Fruit fly (Drosophila melanogaster) whole organism, embryonic: ENCODE data around the gene Jon25Bi.

Experiments used
- Ada2b ChIP-seq: fragments of 200-800 bp; sonication (Bioruptor generic); IDR thresholded peaks from 2 replicates; pipeline ENCODE4 v1.3.6; 2022; ENCODE audit warnings: missing biosample characterization, missing genetic modification characterization
- Aef1 ChIP-seq: fragments of 200-800 bp; sonication (Bioruptor generic); IDR thresholded peaks from 3 replicates; pipeline ENCODE4 v1.3.6; 2022; ENCODE audit warnings: missing biosample characterization, missing genetic modification characterization
- Antp ChIP-seq: fragments of 200-800 bp; sonication (Bioruptor generic); optimal IDR thresholded peaks from 3 replicates; lab custom pipeline; 2016; ENCODE audit warnings: missing biosample characterization, missing genetic modification characterization
- Awh ChIP-seq: fragments of 200-800 bp; sonication (Bioruptor generic); IDR thresholded peaks from 2 replicates; pipeline ENCODE4, ENCODE4 v1.3.6; 2022; ENCODE audit warnings: missing biosample characterization, missing genetic modification characterization
- CG11085 ChIP-seq: fragments of 200-800 bp; sonication (Bioruptor generic); IDR thresholded peaks from 2 replicates; pipeline ENCODE4 v1.3.6; 2022; ENCODE audit warnings: missing biosample characterization, missing genetic modification characterization
- CG15514 ChIP-seq: fragments of 200-800 bp; sonication (Bioruptor generic); optimal IDR thresholded peaks from 3 replicates; lab custom pipeline; 2017; ENCODE audit warnings: missing biosample characterization, missing genetic modification characterization, mild to moderate bottlenecking, moderate library complexity, missing genetic modification reagents
- CG16815 ChIP-seq: fragments of 200-800 bp; sonication (Bioruptor generic); optimal IDR thresholded peaks from 3 replicates; lab custom pipeline; 2017; ENCODE audit warnings: missing biosample characterization, mild to moderate bottlenecking, missing genetic modification characterization
- CG17328 ChIP-seq: fragments of 200-800 bp; sonication (Bioruptor generic); IDR thresholded peaks from 2 replicates; pipeline ENCODE4 v1.3.6; 2022; ENCODE audit warnings: missing biosample characterization, missing genetic modification characterization
- CG18599 ChIP-seq: fragments of 200-800 bp; sonication (Bioruptor generic); optimal IDR thresholded peaks from 3 replicates; lab custom pipeline; 2017; ENCODE audit warnings: missing biosample characterization, missing genetic modification characterization, mild to moderate bottlenecking, moderate library complexity, missing genetic modification reagents
- CG18764 ChIP-seq: fragments of 200-800 bp; sonication (Bioruptor generic); optimal IDR thresholded peaks from 3 replicates; lab custom pipeline; 2016; ENCODE audit warnings: missing biosample characterization, missing genetic modification characterization
- CG31441 ChIP-seq: fragments of 200-800 bp; sonication (Bioruptor generic); IDR thresholded peaks from 2 replicates; pipeline ENCODE4 v1.3.6; 2022; ENCODE audit warnings: missing biosample characterization, missing genetic modification characterization
- CG32532 ChIP-seq: fragments of 200-800 bp; sonication (Bioruptor generic); IDR thresholded peaks from 2 replicates; pipeline ENCODE4 v1.3.6; 2022; ENCODE audit warnings: missing biosample characterization, missing genetic modification characterization
- CG33213 ChIP-seq: fragments of 200-800 bp; sonication (Bioruptor generic); optimal IDR thresholded peaks from 3 replicates; lab custom pipeline; 2016; ENCODE audit warnings: missing biosample characterization, missing genetic modification characterization
- CG6791 ChIP-seq: fragments of 200-800 bp; sonication (Bioruptor generic); IDR thresholded peaks from 3 replicates; pipeline ENCODE4 v1.3.6; 2022; ENCODE audit warnings: missing biosample characterization, missing genetic modification characterization; ENCODE audit not compliant: partially characterized antibody
- CG7372 ChIP-seq: fragments of 200-800 bp; sonication (Bioruptor generic); IDR thresholded peaks from 2 replicates; pipeline ENCODE4 v1.3.6; 2022; ENCODE audit warnings: missing biosample characterization, missing genetic modification characterization
- CG9817 ChIP-seq: fragments of 200-800 bp; sonication (Bioruptor generic); optimal IDR thresholded peaks from 2 replicates; lab custom pipeline; 2018; ENCODE audit warnings: missing biosample characterization, mild to moderate bottlenecking, missing genetic modification characterization, moderate library complexity
- CTCF ChIP-seq: fragments of 200-800 bp; sonication (Bioruptor generic); optimal IDR thresholded peaks from 2 replicates; lab custom pipeline; 2017; ENCODE audit warnings: missing biosample characterization, mild to moderate bottlenecking, missing genetic modification characterization, moderate library complexity
- D19A ChIP-seq: fragments of 200-800 bp; optimal IDR thresholded peaks from 3 replicates; lab custom pipeline; 2019; ENCODE audit warnings: missing biosample characterization, mild to moderate bottlenecking, missing genetic modification characterization, moderate library complexity
- Dfd ChIP-seq, 2 experiments: fragments of >200 bp; optimal IDR thresholded peaks; 2 replicates each; lab custom pipeline; 2017; ENCODE audit warnings: missing biosample characterization in 2 of 2, missing genetic modification characterization in 2 of 2
- HLH54F ChIP-seq: fragments of 200-800 bp; sonication (Bioruptor generic); optimal IDR thresholded peaks from 3 replicates; lab custom pipeline; 2016; ENCODE audit warnings: missing biosample characterization, missing genetic modification characterization
- Hand ChIP-seq: fragments of 200-800 bp; sonication (Bioruptor generic); optimal IDR thresholded peaks from 2 replicates; lab custom pipeline; 2017; ENCODE audit warnings: mild to moderate bottlenecking, missing biosample characterization, missing genetic modification reagents, missing genetic modification characterization
- Lim3 ChIP-seq: fragments of 200-800 bp; sonication (Bioruptor generic); IDR thresholded peaks from 2 replicates; pipeline ENCODE4 v1.3.6; 2022; ENCODE audit warnings: missing biosample characterization, missing genetic modification characterization
- Myb ChIP-seq: fragments of 200-800 bp; sonication (Bioruptor generic); optimal IDR thresholded peaks from 2 replicates; lab custom pipeline; 2016; ENCODE audit warnings: missing biosample characterization, missing genetic modification characterization
- NFAT ChIP-seq: fragments of 200-800 bp; sonication (Bioruptor generic); IDR thresholded peaks from 2 replicates; pipeline ENCODE4 v1.3.6; 2022; ENCODE audit warnings: missing biosample characterization, missing genetic modification characterization
- PHDP ChIP-seq: fragments of 200-800 bp; sonication (Bioruptor generic); optimal IDR thresholded peaks from 3 replicates; lab custom pipeline; 2018; ENCODE audit warnings: missing biosample characterization, mild to moderate bottlenecking, missing genetic modification characterization, moderate library complexity
- Side ChIP-seq: fragments of 200-800 bp; sonication (Bioruptor generic); optimal IDR thresholded peaks from 2 replicates; lab custom pipeline; 2016; ENCODE audit warnings: missing biosample characterization, missing genetic modification characterization
- Six4 ChIP-seq: fragments of 200-800 bp; sonication (Bioruptor generic); optimal IDR thresholded peaks from 2 replicates; lab custom pipeline; 2016; ENCODE audit warnings: missing biosample characterization, missing genetic modification characterization
- Taf1 ChIP-seq: fragments of 200-800 bp; sonication (Bioruptor generic); IDR thresholded peaks from 2 replicates; pipeline ENCODE4 v1.3.6; 2022; ENCODE audit warnings: missing biosample characterization, missing genetic modification characterization
- YL-1 ChIP-seq: fragments of 200-800 bp; sonication (Bioruptor generic); optimal IDR thresholded peaks from 3 replicates; lab custom pipeline; 2017; ENCODE audit warnings: missing biosample characterization, mild to moderate bottlenecking, missing genetic modification characterization
- ash1 ChIP-seq: fragments of 200-800 bp; sonication (Bioruptor generic); optimal IDR thresholded peaks from 2 replicates; lab custom pipeline; 2018; ENCODE audit warnings: missing biosample characterization, mild to moderate bottlenecking, missing genetic modification characterization
- cg ChIP-seq: fragments of 200-800 bp; sonication (Bioruptor generic); optimal IDR thresholded peaks from 3 replicates; lab custom pipeline; 2019; ENCODE audit warnings: missing biosample characterization, mild to moderate bottlenecking, missing genetic modification characterization, moderate library complexity
- dimm ChIP-seq: fragments of 200-800 bp; sonication (Bioruptor generic); IDR thresholded peaks from 2 replicates; pipeline ENCODE4 v1.3.6; 2022; ENCODE audit warnings: missing biosample characterization, missing genetic modification characterization
- disco-r ChIP-seq: fragments of 200-800 bp; sonication (Bioruptor generic); optimal IDR thresholded peaks from 2 replicates; lab custom pipeline; 2016; ENCODE audit warnings: missing biosample characterization, missing genetic modification characterization
- eve ChIP-seq, 2 experiments: fragments of >200 bp; optimal IDR thresholded peaks; 2 replicates each; lab custom pipeline; 2017; ENCODE audit warnings: missing biosample characterization in 2 of 2, missing genetic modification characterization in 2 of 2
- fd3F ChIP-seq: fragments of 200-800 bp; sonication (Bioruptor generic); optimal IDR thresholded peaks from 2 replicates; lab custom pipeline; 2018; ENCODE audit warnings: missing biosample characterization, mild to moderate bottlenecking, missing genetic modification characterization, moderate library complexity
- gce ChIP-seq: fragments of 200-800 bp; sonication (Bioruptor generic); IDR thresholded peaks from 3 replicates; pipeline ENCODE4 v1.3.6; 2022; ENCODE audit warnings: missing biosample characterization, missing genetic modification characterization
- gfzf ChIP-seq: fragments of 200-800 bp; sonication (Bioruptor generic); optimal IDR thresholded peaks from 2 replicates; lab custom pipeline; 2016; ENCODE audit warnings: missing biosample characterization, mild to moderate bottlenecking, missing genetic modification characterization, moderate library complexity
- hth ChIP-seq: fragments of >200 bp; optimal IDR thresholded peaks from 2 replicates; lab custom pipeline; 2017; ENCODE audit warnings: inconsistent platforms
- nerfin-1 ChIP-seq: fragments of 200-800 bp; sonication (Bioruptor generic); optimal IDR thresholded peaks from 3 replicates; lab custom pipeline; 2019; ENCODE audit warnings: missing biosample characterization, mild to moderate bottlenecking, missing genetic modification characterization, moderate library complexity
- nom ChIP-seq: fragments of 200-800 bp; sonication (Bioruptor generic); optimal IDR thresholded peaks from 2 replicates; lab custom pipeline; 2017; ENCODE audit warnings: missing biosample characterization, missing genetic modification characterization, mild to moderate bottlenecking, moderate library complexity, missing genetic modification reagents
- odd ChIP-seq: fragments of 200-800 bp; sonication (Bioruptor generic); optimal IDR thresholded peaks from 2 replicates; lab custom pipeline; 2017; ENCODE audit warnings: missing biosample characterization, mild to moderate bottlenecking, missing genetic modification characterization
- pros ChIP-seq: fragments of 200-800 bp; sonication (Bioruptor generic); optimal IDR thresholded peaks from 3 replicates; lab custom pipeline; 2019; ENCODE audit warnings: missing biosample characterization, mild to moderate bottlenecking, missing genetic modification characterization, moderate library complexity
- rib ChIP-seq: fragments of 200-800 bp; sonication (Bioruptor generic); IDR thresholded peaks from 2 replicates; pipeline ENCODE4 v1.3.6; 2022; ENCODE audit warnings: missing biosample characterization, missing genetic modification characterization
- sd ChIP-seq: fragments of 200-800 bp; sonication (Bioruptor generic); optimal IDR thresholded peaks from 3 replicates; lab custom pipeline; 2018; ENCODE audit warnings: missing biosample characterization, mild to moderate bottlenecking, missing genetic modification characterization, moderate library complexity
- seq ChIP-seq: fragments of 200-800 bp; sonication (Bioruptor generic); IDR thresholded peaks from 2 replicates; pipeline ENCODE4 v1.3.6; 2022; ENCODE audit warnings: missing biosample characterization, missing genetic modification characterization
- sna ChIP-seq: fragments of 200-800 bp; sonication (Bioruptor generic); IDR thresholded peaks from 2 replicates; pipeline ENCODE4 v1.3.6; 2022; ENCODE audit warnings: missing biosample characterization, missing genetic modification characterization; ENCODE audit not compliant: partially characterized antibody
- sob ChIP-seq: fragments of 200-800 bp; sonication (Bioruptor generic); IDR thresholded peaks from 2 replicates; pipeline ENCODE4 v1.3.6; 2022; ENCODE audit warnings: missing biosample characterization, missing genetic modification characterization
- tup ChIP-seq: fragments of 200-800 bp; sonication (Bioruptor generic); optimal IDR thresholded peaks from 2 replicates; lab custom pipeline; 2016; ENCODE audit warnings: missing biosample characterization, mild to moderate bottlenecking, missing genetic modification characterization, moderate library complexity
- vfl ChIP-seq: fragments of 200-800 bp; sonication (Bioruptor generic); optimal IDR thresholded peaks from 2 replicates; lab custom pipeline; 2016; ENCODE audit warnings: missing biosample characterization, missing genetic modification characterization
- vvl ChIP-seq: fragments of 200-800 bp; sonication (Bioruptor generic); IDR thresholded peaks from 2 replicates; pipeline ENCODE4 v1.3.6; 2022; ENCODE audit warnings: missing biosample characterization, missing genetic modification characterization
- wdn ChIP-seq: fragments of 200-800 bp; sonication (Bioruptor generic); IDR thresholded peaks from 2 replicates; pipeline ENCODE4 v1.3.6; 2022; ENCODE audit warnings: missing biosample characterization, missing genetic modification characterization

Jon25Bi gene

DNA sequence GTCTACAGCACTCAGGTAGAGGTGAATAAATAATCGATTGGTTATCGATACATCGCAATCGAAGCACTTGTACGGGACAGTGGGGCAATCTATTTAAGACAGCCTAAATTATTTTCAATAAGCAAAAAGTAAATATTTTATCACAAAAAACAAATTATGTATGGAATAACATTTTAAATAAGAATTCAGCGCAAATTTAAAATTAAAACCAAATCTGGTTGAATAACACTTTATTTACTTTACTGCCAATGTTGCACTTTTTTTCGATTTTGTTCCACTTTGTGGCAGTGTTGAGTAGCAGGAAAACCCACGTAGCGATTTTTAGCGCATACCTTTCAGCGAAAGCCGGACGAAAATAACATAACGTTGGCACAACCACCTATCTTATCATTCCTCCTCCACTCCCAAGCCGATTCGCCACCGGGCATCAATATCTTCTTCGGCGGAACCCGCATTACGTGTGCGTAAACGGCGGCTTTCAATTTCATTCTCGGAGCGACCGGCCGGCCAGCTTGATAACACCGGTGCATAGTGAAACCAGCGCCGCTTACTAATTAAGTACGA lies 22.1 kb upstream of the Jon25Bi start, which contains the start of the genes Gmd and CG3792 (continued):
- TF ChIP-seq vvl (GFP tag; lab: Robert Waterston, UW): peak; percentile 98
- TF ChIP-seq HLH54F: peak; percentile 95
- TF ChIP-seq CG18599 (GFP tag; lab: Kevin White, UChicago): peak; percentile 96
- TF ChIP-seq PHDP: peak; percentile 89
- TF ChIP-seq Dfd (GFP tag; optimal IDR thresholded peaks at IDR 0.05; lab: Kevin White, UChicago): no peak
- TF ChIP-seq CG17328: peak; percentile 97
- peak; percentile 93 for TF ChIP-seq vfl (GFP tag; lab: Kevin White, UChicago)
- TF ChIP-seq nerfin-1 (tag; lab: Kevin White, UChicago): peak; percentile 93
- peak; percentile 92 for TF ChIP-seq CG9817 (tag; lab: Kevin White, UChicago)
- peak; percentile 96 for TF ChIP-seq CG7372 (GFP tag; lab: Robert Waterston, UW)
- peak; percentile 71 for TF ChIP-seq Lim3 (GFP tag; lab: Robert Waterston, UW)
- peak; percentile 93 for TF ChIP-seq CG16815
- TF ChIP-seq Antp (GFP tag; lab: Kevin White, UChicago): peak; percentile 95
- peak; percentile 97 for TF ChIP-seq CG31441 (GFP tag; lab: Robert Waterston, UW)
- TF ChIP-seq rib (GFP tag; lab: Robert Waterston, UW): peak; percentile 96
- peak; percentile 84 for TF ChIP-seq dimm (GFP tag; lab: Robert Waterston, UW)
- TF ChIP-seq ash1 (GFP tag; lab: Kevin White, UChicago): peak; percentile 9
- TF ChIP-seq Ada2b (GFP tag; lab: Robert Waterston, UW): peak; percentile 96
- TF ChIP-seq eve (GFP tag; optimal IDR thresholded peaks at IDR 0.05; lab: Kevin White, UChicago): peak in 1 of 2 experiments; percentile 67
- no peak for TF ChIP-seq cg (GFP tag; lab: Kevin White, UChicago)
- TF ChIP-seq CG15514 (GFP tag; lab: Kevin White, UChicago): peak; percentile 88
- TF ChIP-seq pros (GFP tag; lab: Kevin White, UChicago): peak; percentile 64
- TF ChIP-seq Hand (GFP tag; lab: Kevin White, UChicago): peak; percentile 68
- peak; percentile 78 for TF ChIP-seq tup (GFP tag; lab: Kevin White, UChicago)
- TF ChIP-seq YL-1 (GFP tag; lab: Kevin White, UChicago): peak; percentile 82
- peak; percentile 95 for TF ChIP-seq Taf1
- peak; percentile 85 for TF ChIP-seq disco-r (GFP tag; lab: Kevin White, UChicago)
- TF ChIP-seq D19A (tag; lab: Kevin White, UChicago): peak; percentile 91
- peak; percentile 76 for TF ChIP-seq CG6791 (GFP tag; lab: Robert Waterston, UW)
- peak; percentile 86 for TF ChIP-seq CG33213 (GFP tag; lab: Kevin White, UChicago)
- peak; percentile 94 for TF ChIP-seq fd3F (GFP tag; lab: Kevin White, UChicago)
- peak; percentile 94 for TF ChIP-seq CG11085 (GFP tag; lab: Robert Waterston, UW)
- TF ChIP-seq Myb (GFP tag; lab: Kevin White, UChicago): peak; percentile 77
- TF ChIP-seq hth (lab: Kevin White, UChicago): no peak
- peak; percentile 91 for TF ChIP-seq odd (GFP tag; lab: Kevin White, UChicago)
- TF ChIP-seq gfzf (GFP tag; lab: Kevin White, UChicago): peak; percentile 25
- TF ChIP-seq Six4: peak; percentile 92
- peak; percentile 96 for TF ChIP-seq CG18764 (GFP tag; lab: Kevin White, UChicago)
- TF ChIP-seq NFAT: peak; percentile 94
- peak; percentile 80 for TF ChIP-seq sna (GFP tag; lab: Robert Waterston, UW)
- peak; percentile 85; the same call in 2 of the 3 replicates for TF ChIP-seq gce
- peak; percentile 94 for TF ChIP-seq wdn (GFP tag; lab: Robert Waterston, UW)
- TF ChIP-seq nom (GFP tag; lab: Kevin White, UChicago): peak; percentile 91
- TF ChIP-seq CG32532 (GFP tag; lab: Robert Waterston, UW): peak; percentile 97
- TF ChIP-seq seq (GFP tag; lab: Robert Waterston, UW): peak; percentile 95
- peak; percentile 97 for TF ChIP-seq sob (GFP tag; lab: Robert Waterston, UW)
- peak; percentile 92 for TF ChIP-seq Side (GFP tag; lab: Kevin White, UChicago)
- TF ChIP-seq Aef1: peak; percentile 95
- TF ChIP-seq CTCF (GFP tag; lab: Kevin White, UChicago): peak; percentile 51
- peak; percentile 96 for TF ChIP-seq Awh (GFP tag; lab: Robert Waterston, UW)
- peak; percentile 93 for TF ChIP-seq sd (tag; lab: Kevin White, UChicago)
